Worm (Caenorhabditis elegans) whole organism, L2 larva: ENCODE measurements around the gene str-56.

Experiments
- F13H6.1 ChIP-seq: sonication (generic microtip); optimal IDR thresholded peaks from 2 replicates; lab custom pipeline; 2016; ENCODE audit warnings: missing genetic modification characterization, missing compliant biosample characterization
- R02D3.7 ChIP-seq: fragments of 150-350 bp; optimal IDR thresholded peaks from 2 replicates; lab custom pipeline; 2014; ENCODE audit warnings: missing biosample characterization, missing genetic modification characterization
- Y55F3AM.14 ChIP-seq: fragments of 200-800 bp; sonication (Bioruptor generic); optimal IDR thresholded peaks from 2 replicates; lab custom pipeline; 2018; ENCODE audit warnings: mild to moderate bottlenecking, missing genetic modification characterization, missing compliant biosample characterization
- alr-1 ChIP-seq: fragments of 150-350 bp; optimal IDR thresholded peaks from 2 replicates; lab custom pipeline; 2014; ENCODE audit warnings: missing biosample characterization, missing genetic modification characterization
- blmp-1 ChIP-seq: sonication (generic microtip); optimal IDR thresholded peaks from 2 replicates; lab custom pipeline; 2017; ENCODE audit warnings: missing genetic modification characterization, mild to moderate bottlenecking, missing compliant biosample characterization, antibody characterized with exemption, moderate library complexity; ENCODE audit not compliant: insufficient read depth
- ceh-16 ChIP-seq: fragments of 150-350 bp; optimal IDR thresholded peaks from 2 replicates; lab custom pipeline; 2014; ENCODE audit warnings: missing biosample characterization, missing genetic modification characterization
- ceh-82 ChIP-seq: fragments of 150-350 bp; optimal IDR thresholded peaks from 2 replicates; lab custom pipeline; 2014; ENCODE audit warnings: missing biosample characterization, missing genetic modification characterization
- crh-2 ChIP-seq: sonication (generic microtip); optimal IDR thresholded peaks from 2 replicates; lab custom pipeline; 2017; ENCODE audit warnings: missing biosample characterization, missing genetic modification characterization
- egl-27 ChIP-seq: sonication (generic microtip); optimal IDR thresholded peaks from 3 replicates; lab custom pipeline; 2017; ENCODE audit warnings: missing biosample characterization, missing genetic modification reagents, missing genetic modification characterization
- elt-1 ChIP-seq: fragments of 150-350 bp; optimal IDR thresholded peaks from 2 replicates; lab custom pipeline; 2014; ENCODE audit warnings: missing biosample characterization, missing genetic modification characterization
- elt-3 ChIP-seq: sonication (generic microtip); optimal IDR thresholded peaks from 2 replicates; lab custom pipeline; 2017; ENCODE audit warnings: missing biosample characterization, missing genetic modification characterization
- fos-1 ChIP-seq: fragments of 150-350 bp; optimal IDR thresholded peaks from 2 replicates; lab custom pipeline; 2014; ENCODE audit warnings: missing biosample characterization, missing genetic modification characterization
- gmeb-1 ChIP-seq: fragments of 150-350 bp; optimal IDR thresholded peaks from 2 replicates; lab custom pipeline; 2014; ENCODE audit warnings: missing biosample characterization, missing genetic modification characterization
- lin-11 ChIP-seq: fragments of 150-350 bp; sonication (generic microtip); optimal IDR thresholded peaks from 2 replicates; lab custom pipeline; 2014; ENCODE audit warnings: missing biosample characterization, missing genetic modification characterization, inconsistent platforms, mixed read lengths
- lin-39 ChIP-seq: fragments of 150-350 bp; optimal IDR thresholded peaks from 2 replicates; lab custom pipeline; 2014; ENCODE audit warnings: missing biosample characterization, missing genetic modification reagents, missing genetic modification characterization
- mab-5 ChIP-seq: fragments of 150-350 bp; optimal IDR thresholded peaks from 2 replicates; lab custom pipeline; 2014; ENCODE audit warnings: missing biosample characterization, missing genetic modification characterization
- mbf-1 ChIP-seq: sonication (generic microtip); optimal IDR thresholded peaks from 2 replicates; lab custom pipeline; 2017; ENCODE audit warnings: missing biosample characterization, missing genetic modification characterization
- mdl-1 ChIP-seq, 2 experiments: fragments of 150-350 bp in 1 of 2; sonication (generic microtip) in 1 of 2; optimal IDR thresholded peaks; 2 replicates each; lab custom pipeline; 2017; ENCODE audit warnings: missing biosample characterization in 2 of 2, missing genetic modification characterization in 2 of 2
- nhr-10 ChIP-seq: sonication (generic microtip); optimal IDR thresholded peaks from 2 replicates; lab custom pipeline; 2017; ENCODE audit warnings: missing biosample characterization, missing genetic modification characterization
- nhr-11 ChIP-seq: fragments of 150-350 bp; optimal IDR thresholded peaks from 2 replicates; lab custom pipeline; 2014; ENCODE audit warnings: missing biosample characterization, missing genetic modification characterization
- nhr-12 ChIP-seq: fragments of 150-350 bp; optimal IDR thresholded peaks from 2 replicates; lab custom pipeline; 2014; ENCODE audit warnings: missing biosample characterization, missing genetic modification characterization
- nhr-129 ChIP-seq: fragments of 150-350 bp; optimal IDR thresholded peaks from 2 replicates; lab custom pipeline; 2014; ENCODE audit warnings: missing biosample characterization, missing genetic modification characterization
- nhr-21 ChIP-seq: fragments of 150-350 bp; optimal IDR thresholded peaks from 2 replicates; lab custom pipeline; 2014; ENCODE audit warnings: missing biosample characterization, missing genetic modification characterization
- nhr-23 ChIP-seq: fragments of 150-350 bp; optimal IDR thresholded peaks from 2 replicates; lab custom pipeline; 2014; ENCODE audit warnings: missing biosample characterization, missing genetic modification reagents, missing genetic modification characterization
- nhr-237 ChIP-seq: fragments of 150-350 bp; optimal IDR thresholded peaks from 2 replicates; lab custom pipeline; 2014; ENCODE audit warnings: missing biosample characterization, missing genetic modification characterization
- nhr-25 ChIP-seq: fragments of 150-350 bp; sonication (generic microtip); optimal IDR thresholded peaks from 3 replicates; lab custom pipeline; 2014; ENCODE audit warnings: missing biosample characterization, missing genetic modification characterization
- nhr-6 ChIP-seq: fragments of 150-350 bp; optimal IDR thresholded peaks from 2 replicates; lab custom pipeline; 2014; ENCODE audit warnings: missing biosample characterization, missing genetic modification characterization
- nhr-77 ChIP-seq: fragments of 150-350 bp; optimal IDR thresholded peaks from 2 replicates; lab custom pipeline; 2014; ENCODE audit warnings: missing biosample characterization, missing genetic modification characterization
- peb-1 ChIP-seq: fragments of 150-350 bp; optimal IDR thresholded peaks from 2 replicates; lab custom pipeline; 2014; ENCODE audit warnings: missing biosample characterization, missing genetic modification characterization
- skn-1 ChIP-seq: sonication (generic microtip); optimal IDR thresholded peaks from 2 replicates; lab custom pipeline; 2017; ENCODE audit warnings: missing biosample characterization, missing genetic modification characterization
- sma-3 ChIP-seq: sonication (generic microtip); optimal IDR thresholded peaks from 2 replicates; lab custom pipeline; 2016; ENCODE audit warnings: missing genetic modification reagents, missing genetic modification characterization, missing compliant biosample characterization
- sma-9 ChIP-seq, 2 experiments: fragments of 150-350 bp in 1 of 2; sonication (generic microtip) in 1 of 2; optimal IDR thresholded peaks; 2 replicates each; lab custom pipeline; 2014 to 2016; ENCODE audit warnings: missing genetic modification characterization in 2 of 2, mild to moderate bottlenecking in 1 of 2, missing biosample characterization in 1 of 2, missing compliant biosample characterization in 1 of 2, missing genetic modification reagents in 1 of 2, moderate library complexity in 1 of 2
- snpc-4 ChIP-seq: fragments of 150-350 bp; optimal IDR thresholded peaks from 2 replicates; lab custom pipeline; 2014; ENCODE audit warnings: missing biosample characterization, missing genetic modification characterization
- unc-55 ChIP-seq: fragments of 150-350 bp; sonication (generic microtip); optimal IDR thresholded peaks from 3 replicates; lab custom pipeline; 2014; ENCODE audit warnings: missing biosample characterization, missing genetic modification reagents, missing genetic modification characterization
- unc-62 ChIP-seq: fragments of 150-350 bp; optimal IDR thresholded peaks from 2 replicates; lab custom pipeline; 2014; ENCODE audit warnings: missing biosample characterization, missing genetic modification reagents, missing genetic modification characterization
- zag-1 ChIP-seq: fragments of 150-350 bp; optimal IDR thresholded peaks from 2 replicates; lab custom pipeline; 2014; ENCODE audit warnings: missing biosample characterization, missing genetic modification characterization
- ztf-1 ChIP-seq: fragments of 200-800 bp; sonication (Bioruptor generic); conservative IDR thresholded peaks from 2 replicates; pipeline ENCODE4 v1.3.6; 2022; ENCODE audit warnings: missing genetic modification characterization, missing compliant biosample characterization
- ztf-11 ChIP-seq: sonication (generic microtip); optimal IDR thresholded peaks from 2 replicates; lab custom pipeline; 2017; ENCODE audit warnings: missing biosample characterization, missing genetic modification characterization
- ztf-4 ChIP-seq: fragments of 150-350 bp; optimal IDR thresholded peaks from 2 replicates; lab custom pipeline; 2014; ENCODE audit warnings: missing biosample characterization, missing genetic modification characterization

Gene str-56

DNA sequence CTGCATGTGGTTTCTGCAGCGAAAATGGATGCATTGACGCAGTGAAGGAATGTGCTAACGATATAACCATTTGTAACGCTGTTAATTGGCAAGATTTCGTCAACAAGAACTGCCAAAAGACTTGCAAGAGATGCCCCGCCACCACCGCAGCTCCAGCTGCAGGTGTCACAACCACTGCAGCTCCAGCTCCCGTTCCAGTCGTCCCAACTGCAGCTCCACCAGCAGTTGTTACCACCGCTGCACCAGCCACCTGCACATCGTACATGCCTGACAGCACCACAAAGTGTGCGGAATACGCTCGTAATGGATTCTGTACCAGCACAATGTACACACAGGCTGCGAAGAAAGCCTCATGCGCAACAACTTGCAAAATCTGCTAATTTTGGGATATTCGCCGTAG, 40.3 kb downstream of the str-56 start:
- TF ChIP-seq ztf-1 (no peak), nhr-77 (tag; lab: Kevin White, UChicago) (no peak)
- TF ChIP-seq, all 48 proteins: peak for 0

DNA sequence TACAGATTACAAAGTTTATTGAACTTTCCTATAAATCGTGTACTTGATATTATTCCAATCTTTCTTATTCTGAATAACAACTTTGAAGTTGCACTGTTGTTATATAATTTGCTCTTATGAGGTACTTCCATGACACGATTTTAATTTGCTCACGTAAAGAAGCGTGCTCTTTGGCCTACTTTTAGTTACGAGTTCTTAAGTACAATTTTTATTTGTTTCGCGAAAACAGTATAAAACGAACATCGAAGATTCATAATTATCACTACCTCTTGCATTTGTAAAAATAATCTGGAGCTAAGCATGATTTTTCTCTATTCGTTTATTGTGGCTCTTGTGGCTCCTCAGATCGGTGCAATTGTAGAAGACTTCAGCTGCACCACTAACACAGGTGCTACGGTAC, 41.3 kb downstream of the str-56 start, which contains the start of gene F35E8.7:
Gene F35E8.7, plus strand, starts transcription at position 301 of the 400 bp plus-strand sequence.
- TF ChIP-seq egl-27 (tag; lab: Kevin White, UChicago), result no peak
- TF ChIP-seq zag-1 (tag; lab: Kevin White, UChicago), result no peak
- no peak for TF ChIP-seq blmp-1 (tag; lab: Kevin White, UChicago)
- no peak for TF ChIP-seq nhr-10 (tag; lab: Kevin White, UChicago)
- no peak for TF ChIP-seq lin-11 (tag; lab: Kevin White, UChicago)
- TF ChIP-seq fos-1 (tag; lab: Kevin White, UChicago), result no peak
- TF ChIP-seq mdl-1 (tag; optimal IDR thresholded peaks at IDR 0.05; lab: Kevin White, UChicago), result no peak
- TF ChIP-seq gmeb-1 (tag; lab: Kevin White, UChicago), result no peak
- TF ChIP-seq crh-2 (tag; lab: Kevin White, UChicago), result no peak
- no peak for TF ChIP-seq Y55F3AM.14
- TF ChIP-seq elt-3 (tag; lab: Kevin White, UChicago), result no peak
- no peak for TF ChIP-seq nhr-23 (tag; lab: Kevin White, UChicago)
- no peak for TF ChIP-seq unc-55 (GFP tag; lab: Kevin White, UChicago)

DNA sequence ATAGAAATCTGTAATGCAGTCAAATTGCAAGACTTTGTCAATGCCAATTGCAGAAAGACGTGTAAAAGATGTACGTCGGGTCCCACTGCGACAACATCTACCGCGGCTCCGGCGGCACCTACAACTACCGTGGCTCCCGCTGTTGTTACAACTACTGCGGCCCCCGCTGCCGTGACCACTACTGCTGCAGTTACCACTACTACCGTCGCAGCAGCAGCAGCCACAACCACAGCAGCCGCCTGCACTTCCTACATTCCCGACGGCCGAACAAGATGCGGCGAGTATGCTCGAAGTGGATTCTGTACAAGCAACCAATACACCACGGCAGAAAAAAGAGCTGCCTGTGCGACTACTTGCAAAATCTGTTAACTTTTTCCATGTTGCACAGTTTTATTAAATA, 42.4 kb downstream of the str-56 start:
- no peak for TF ChIP-seq nhr-77 (tag; lab: Kevin White, UChicago)
- no peak for TF ChIP-seq elt-1
- TF ChIP-seq nhr-6 (tag; lab: Kevin White, UChicago), result no peak
- no peak for TF ChIP-seq F13H6.1 (tag; lab: Kevin White, UChicago)
- no peak for TF ChIP-seq nhr-11 (tag; lab: Kevin White, UChicago)
- TF ChIP-seq ztf-11, result no peak
- no peak for TF ChIP-seq nhr-237 (tag; lab: Kevin White, UChicago)
- no peak for TF ChIP-seq nhr-21 (tag; lab: Kevin White, UChicago)
- TF ChIP-seq R02D3.7, result no peak
- no peak for TF ChIP-seq unc-62 (GFP tag; lab: Kevin White, UChicago)
- TF ChIP-seq, all 48 proteins: peak for 0

DNA sequence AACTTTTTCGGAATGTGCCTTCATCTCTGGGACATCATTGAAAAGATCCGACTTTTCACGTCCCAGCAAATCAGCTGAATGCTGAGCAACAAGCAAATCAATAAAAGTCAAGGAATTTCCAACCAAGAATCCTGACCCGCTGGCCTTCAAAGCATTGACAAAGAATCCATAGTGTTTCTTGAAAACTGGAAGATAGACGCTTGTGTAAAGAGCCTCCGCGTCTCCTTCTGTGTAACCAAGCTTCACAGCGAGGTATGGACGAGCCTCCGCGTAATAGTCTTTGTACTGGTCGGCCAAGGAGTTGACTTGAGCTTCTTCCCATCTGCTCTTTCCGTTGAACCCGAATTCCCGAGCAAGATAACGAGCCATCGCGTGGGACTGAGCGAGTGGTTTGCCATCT, 42.9 kb downstream of the str-56 start:
- no peak for TF ChIP-seq lin-11 (tag; lab: Kevin White, UChicago)
- no peak for TF ChIP-seq nhr-237 (tag; lab: Kevin White, UChicago)
- TF ChIP-seq nhr-77 (tag; lab: Kevin White, UChicago), result no peak
- TF ChIP-seq peb-1, result no peak
- TF ChIP-seq nhr-11 (tag; lab: Kevin White, UChicago), result no peak
- no peak for TF ChIP-seq mdl-1 (tag; optimal IDR thresholded peaks at IDR 0.05; lab: Kevin White, UChicago)
- no peak for TF ChIP-seq mbf-1
- no peak for TF ChIP-seq skn-1
- TF ChIP-seq egl-27 (tag; lab: Kevin White, UChicago), result no peak
- TF ChIP-seq sma-3 (GFP tag; lab: Kevin White, UChicago), result no peak
- no peak for TF ChIP-seq nhr-129
- no peak for TF ChIP-seq elt-1
- TF ChIP-seq zag-1 (tag; lab: Kevin White, UChicago), result no peak
- TF ChIP-seq alr-1, result no peak
- no peak for TF ChIP-seq ceh-16 (tag; lab: Kevin White, UChicago)
- no peak for TF ChIP-seq nhr-23 (tag; lab: Kevin White, UChicago)
- TF ChIP-seq sma-9 (GFP tag; optimal IDR thresholded peaks at IDR 0.05; lab: Kevin White, UChicago), result no peak
- no peak for TF ChIP-seq sma-9 (tag; optimal IDR thresholded peaks at IDR 0.05; lab: Kevin White, UChicago)

DNA sequence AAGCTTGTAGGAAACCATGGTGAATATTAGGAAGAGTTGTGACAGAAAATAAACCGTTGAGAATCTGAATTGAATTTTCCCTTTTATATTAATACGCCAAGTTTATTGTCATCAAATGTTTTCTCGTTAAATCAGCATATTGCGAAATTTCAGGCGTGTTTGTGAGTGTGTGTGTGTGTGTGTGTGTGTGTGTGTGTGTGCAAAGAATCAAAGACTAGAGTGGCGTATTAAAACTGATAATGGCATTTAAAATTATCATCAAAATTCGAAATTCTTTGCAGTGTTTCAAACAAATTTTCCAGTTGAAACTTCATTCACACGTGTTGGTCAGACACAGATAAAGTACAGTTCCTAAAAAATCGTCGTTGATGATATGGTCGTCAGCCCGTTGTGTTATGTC, 43.5 kb downstream of the str-56 start, which contains the start of gene gst-38:
Gene gst-38, minus strand, starts transcription at position 152 of the 400 bp plus-strand sequence.
- TF ChIP-seq zag-1 (tag; lab: Kevin White, UChicago) (no peak), F13H6.1 (tag; lab: Kevin White, UChicago) (no peak), Y55F3AM.14 (no peak), R02D3.7 (no peak), peb-1 (no peak), elt-1 (no peak), snpc-4 (no peak), sma-3 (GFP tag; lab: Kevin White, UChicago) (no peak), sma-9 (GFP tag; optimal IDR thresholded peaks at IDR 0.05; lab: Kevin White, UChicago) (peak; percentile 57), sma-9 (tag; optimal IDR thresholded peaks at IDR 0.05; lab: Kevin White, UChicago) (no peak), nhr-25 (tag; lab: Kevin White, UChicago) (no peak), nhr-12 (tag; lab: Kevin White, UChicago) (no peak), alr-1 (no peak), skn-1 (no peak), mab-5 (tag; lab: Kevin White, UChicago) (no peak), ztf-1 (no peak), ceh-82 (no peak), fos-1 (tag; lab: Kevin White, UChicago) (peak; percentile 63), nhr-10 (tag; lab: Kevin White, UChicago) (no peak), ztf-4 (tag; lab: Kevin White, UChicago) (no peak), lin-39 (tag; lab: Kevin White, UChicago) (no peak), nhr-23 (tag; lab: Kevin White, UChicago) (no peak), crh-2 (tag; lab: Kevin White, UChicago) (peak; percentile 30), blmp-1 (tag; lab: Kevin White, UChicago) (no peak), nhr-129 (no peak)
